Fruit fly (Drosophila melanogaster) whole organism, larva: ENCODE results near the gene PGAP2.

Experiments used
- noc ChIP-seq: fragments of 200-800 bp; sonication (Bioruptor generic); optimal IDR thresholded peaks from 3 replicates; lab custom pipeline; 2019; ENCODE audit warnings: missing biosample characterization, mild to moderate bottlenecking, missing genetic modification characterization, moderate library complexity

PGAP2 gene

dm6 chr2L:826388-826787 lies 7.1 kb upstream of the PGAP2 start:
- TF ChIP-seq noc (tag; lab: Kevin White, UChicago), result no peak

dm6 chr2L:825768-826263 lies 6.5 kb upstream of the PGAP2 start, which contains the start of the genes CG3862 and dock:
TSS of gene CG3862 (minus strand) at chr2L:825861.
TSS of gene dock (plus strand) at chr2L:825969.
- peak; percentile 81 for TF ChIP-seq noc (tag; lab: Kevin White, UChicago)

- TF ChIP-seq noc (tag; lab: Kevin White, UChicago), result no peak
Measured at dm6 chr2L:821986-822711, 2.8 kb upstream of the PGAP2 start.

dm6 chr2L:821242-821985 lies 2.1 kb upstream of the PGAP2 start, which contains the start of gene CG3662:
TSS of gene CG3662 (plus strand) at chr2L:821289.
- TF ChIP-seq noc (tag; lab: Kevin White, UChicago), result peak; percentile 17

dm6 chr2L:817850-818249 lies 1.5 kb downstream of the PGAP2 start, which contains the start of gene CG15880:
TSS of gene CG15880 (minus strand) at chr2L:817950.
- no peak for TF ChIP-seq noc (tag; lab: Kevin White, UChicago)

- TF ChIP-seq noc (tag; lab: Kevin White, UChicago), result no peak
Measured at dm6 chr2L:815785-816389, 3.4 kb downstream of the PGAP2 start, which contains the start of the genes Saf6 and Pex12. TSS of gene Saf6 (minus strand) at chr2L:815950. TSS of gene Pex12 (plus strand) at chr2L:815993.

dm6 chr2L:811405-811804 lies 7.9 kb downstream of the PGAP2 start, which contains the start of gene Dbp21E2:
TSS of gene Dbp21E2 (plus strand) at chr2L:811584.
- no peak for TF ChIP-seq noc (tag; lab: Kevin White, UChicago)

dm6 chr2L:810277-810676 lies 9.0 kb downstream of the PGAP2 start, which contains the start of gene Nnf1b:
TSS of gene Nnf1b (plus strand) at chr2L:810577.
- no peak for TF ChIP-seq noc (tag; lab: Kevin White, UChicago)

dm6 chr2L:790698-791097 lies 28.6 kb downstream of the PGAP2 start, which contains the start of gene Pkg21D:
TSS of gene Pkg21D (minus strand) at chr2L:790798.
- no peak for TF ChIP-seq noc (tag; lab: Kevin White, UChicago)

- no peak for TF ChIP-seq noc (tag; lab: Kevin White, UChicago)
Measured at dm6 chr2L:789966-790365, 29.3 kb downstream of the PGAP2 start.

- no peak for TF ChIP-seq noc (tag; lab: Kevin White, UChicago)
Measured at dm6 chr2L:784036-784435, 35.3 kb downstream of the PGAP2 start, which contains the start of gene CG3544. TSS of gene CG3544 (plus strand) at chr2L:784336.

dm6 chr2L:780851-781250 lies 38.5 kb downstream of the PGAP2 start:
- no peak for TF ChIP-seq noc (tag; lab: Kevin White, UChicago)

- TF ChIP-seq noc (tag; lab: Kevin White, UChicago), result no peak
Measured at dm6 chr2L:780182-780581, 39.1 kb downstream of the PGAP2 start, which contains the start of gene Gr21a. TSS of gene Gr21a (plus strand) at chr2L:780482.

- TF ChIP-seq noc (tag; lab: Kevin White, UChicago), result no peak
Measured at dm6 chr2L:779123-779584, 40.2 kb downstream of the PGAP2 start, which contains the start of gene CG13947. TSS of gene CG13947 (plus strand) at chr2L:779173.

dm6 chr2L:776236-776635 lies 43.1 kb downstream of the PGAP2 start, which contains the start of gene CG13946:
TSS of gene CG13946 (plus strand) at chr2L:776536.
- TF ChIP-seq noc (tag; lab: Kevin White, UChicago), result no peak
